Fruit fly (Drosophila melanogaster) whole organism, prepupa: Measurements from ENCODE around the gene CG43339.

Experiments
- Blimp-1 ChIP-seq: fragments of 200-800 bp; sonication (Bioruptor generic); optimal IDR thresholded peaks from 3 replicates; lab custom pipeline; 2017; ENCODE audit warnings: missing biosample characterization, missing genetic modification characterization, mild to moderate bottlenecking, moderate library complexity, missing genetic modification reagents
- CG10631 ChIP-seq: fragments of 200-800 bp; sonication (Bioruptor generic); optimal IDR thresholded peaks from 2 replicates; lab custom pipeline; 2016; ENCODE audit warnings: missing biosample characterization, missing genetic modification characterization
- CG10669 ChIP-seq: fragments of 200-800 bp; sonication (Bioruptor generic); optimal IDR thresholded peaks from 3 replicates; lab custom pipeline; 2018; ENCODE audit warnings: missing biosample characterization, mild to moderate bottlenecking, missing genetic modification characterization, moderate library complexity
- CG11294 ChIP-seq: fragments of 200-800 bp; sonication (Bioruptor generic); IDR thresholded peaks from 2 replicates; pipeline ENCODE4 v1.3.6; 2022; ENCODE audit warnings: missing biosample characterization, missing genetic modification characterization
- CG11762 ChIP-seq: fragments of 200-800 bp; sonication (Bioruptor generic); optimal IDR thresholded peaks from 3 replicates; lab custom pipeline; 2016; ENCODE audit warnings: missing biosample characterization, missing genetic modification characterization; ENCODE audit not compliant: insufficient read depth
- CG11902 ChIP-seq: fragments of 200-800 bp; sonication (Bioruptor generic); optimal IDR thresholded peaks from 3 replicates; lab custom pipeline; 2016; ENCODE audit warnings: missing biosample characterization, missing genetic modification characterization
- CG15336 ChIP-seq: fragments of 200-800 bp; sonication (Bioruptor generic); IDR thresholded peaks from 2 replicates; pipeline ENCODE4 v1.3.6; 2022; ENCODE audit warnings: missing biosample characterization, missing genetic modification characterization
- CG1621 ChIP-seq: fragments of 200-800 bp; sonication (Bioruptor generic); optimal IDR thresholded peaks from 3 replicates; lab custom pipeline; 2018; ENCODE audit warnings: missing biosample characterization, mild to moderate bottlenecking, missing genetic modification characterization
- CG16779 ChIP-seq: fragments of 200-800 bp; sonication (Bioruptor generic); optimal IDR thresholded peaks from 3 replicates; lab custom pipeline; 2017; ENCODE audit warnings: missing biosample characterization, mild to moderate bottlenecking, missing genetic modification characterization
- CG32006 ChIP-seq: fragments of 200-800 bp; sonication (Bioruptor generic); optimal IDR thresholded peaks from 3 replicates; lab custom pipeline; 2017; ENCODE audit warnings: missing biosample characterization, mild to moderate bottlenecking, missing genetic modification characterization
- CG34406 ChIP-seq: fragments of 200-800 bp; sonication (Bioruptor generic); optimal IDR thresholded peaks from 3 replicates; lab custom pipeline; 2016; ENCODE audit warnings: missing biosample characterization, missing genetic modification characterization
- CG3919 ChIP-seq: fragments of 200-800 bp; sonication (Bioruptor generic); optimal IDR thresholded peaks from 3 replicates; lab custom pipeline; 2016; ENCODE audit warnings: missing biosample characterization, missing genetic modification characterization
- CG6163 ChIP-seq: fragments of 200-800 bp; sonication (Bioruptor generic); IDR thresholded peaks from 3 replicates; pipeline ENCODE4 v1.3.6; 2022; ENCODE audit warnings: missing biosample characterization, missing genetic modification characterization
- CG6276 ChIP-seq: fragments of 200-800 bp; sonication (Bioruptor generic); optimal IDR thresholded peaks from 2 replicates; lab custom pipeline; 2017; ENCODE audit warnings: missing biosample characterization, mild to moderate bottlenecking, missing genetic modification characterization
- CG6792 ChIP-seq: fragments of 200-800 bp; sonication (Bioruptor generic); optimal IDR thresholded peaks from 3 replicates; lab custom pipeline; 2016; ENCODE audit warnings: missing biosample characterization, missing genetic modification characterization
- CG6854 ChIP-seq: fragments of 200-800 bp; sonication (Bioruptor generic); optimal IDR thresholded peaks from 2 replicates; lab custom pipeline; 2017; ENCODE audit warnings: missing biosample characterization, mild to moderate bottlenecking, missing genetic modification characterization
- CG8319 ChIP-seq: fragments of 200-800 bp; sonication (Bioruptor generic); optimal IDR thresholded peaks from 3 replicates; lab custom pipeline; 2016; ENCODE audit warnings: missing biosample characterization, missing genetic modification characterization
- CG8632 ChIP-seq: fragments of 200-800 bp; sonication (Bioruptor generic); optimal IDR thresholded peaks from 3 replicates; lab custom pipeline; 2016; ENCODE audit warnings: missing biosample characterization, missing genetic modification characterization
- Eip75B ChIP-seq: fragments of 200-800 bp; sonication (Bioruptor generic); optimal IDR thresholded peaks from 3 replicates; lab custom pipeline; 2016; ENCODE audit warnings: missing biosample characterization, missing genetic modification characterization
- Eip78C ChIP-seq: fragments of 200-800 bp; sonication (Bioruptor generic); peaks from one replicate; lab custom pipeline; 2016; ENCODE audit warnings: missing biosample characterization, missing genetic modification characterization
- Eip93F ChIP-seq: fragments of 200-800 bp; sonication (Bioruptor generic); optimal IDR thresholded peaks from 2 replicates; lab custom pipeline; 2016; ENCODE audit warnings: missing biosample characterization, mild to moderate bottlenecking, missing genetic modification characterization
- Ets21C ChIP-seq: fragments of 200-800 bp; sonication (Bioruptor generic); optimal IDR thresholded peaks from 3 replicates; lab custom pipeline; 2016; ENCODE audit warnings: missing biosample characterization, missing genetic modification characterization
- Ets96B ChIP-seq: fragments of 200-800 bp; optimal IDR thresholded peaks from 2 replicates; lab custom pipeline; 2019; ENCODE audit warnings: missing biosample characterization, mild to moderate bottlenecking, missing genetic modification characterization, moderate library complexity
- Gug ChIP-seq: fragments of 200-800 bp; sonication (Bioruptor generic); IDR thresholded peaks from 2 replicates; pipeline ENCODE4 v1.3.6; 2022; ENCODE audit warnings: missing biosample characterization, missing genetic modification characterization
- Hr38 ChIP-seq: sonication (Bioruptor generic); optimal IDR thresholded peaks from 2 replicates; lab custom pipeline; 2016; ENCODE audit warnings: missing biosample characterization, missing genetic modification characterization
- Hr39 ChIP-seq: fragments of 200-800 bp; sonication (Bioruptor generic); optimal IDR thresholded peaks from 2 replicates; lab custom pipeline; 2016; ENCODE audit warnings: missing biosample characterization, missing genetic modification characterization
- Hr4 ChIP-seq: fragments of 200-800 bp; sonication (Bioruptor generic); optimal IDR thresholded peaks from 3 replicates; lab custom pipeline; 2016; ENCODE audit warnings: missing biosample characterization, missing genetic modification characterization
- Lpt ChIP-seq: fragments of 200-800 bp; sonication (Bioruptor generic); optimal IDR thresholded peaks from 3 replicates; lab custom pipeline; 2016; ENCODE audit warnings: missing biosample characterization, missing genetic modification characterization
- Met ChIP-seq: fragments of 200-800 bp; sonication (Bioruptor generic); optimal IDR thresholded peaks from 3 replicates; lab custom pipeline; 2016; ENCODE audit warnings: missing biosample characterization, missing genetic modification characterization
- OdsH ChIP-seq: fragments of 200-800 bp; sonication (Bioruptor generic); optimal IDR thresholded peaks from 3 replicates; lab custom pipeline; 2016; ENCODE audit warnings: missing biosample characterization, missing genetic modification characterization
- Smox ChIP-seq: fragments of 200-800 bp; sonication (Bioruptor generic); optimal IDR thresholded peaks from 3 replicates; lab custom pipeline; 2016; ENCODE audit warnings: missing biosample characterization, missing genetic modification characterization
- Sox102F ChIP-seq: fragments of 200-800 bp; sonication (Bioruptor generic); optimal IDR thresholded peaks from 2 replicates; lab custom pipeline; 2016; ENCODE audit warnings: missing biosample characterization, mild to moderate bottlenecking, missing genetic modification characterization
- Sox15 ChIP-seq: fragments of 200-800 bp; sonication (Bioruptor generic); optimal IDR thresholded peaks from 3 replicates; lab custom pipeline; 2016; ENCODE audit warnings: missing biosample characterization, missing genetic modification characterization
- achi ChIP-seq: fragments of 200-800 bp; sonication (Bioruptor generic); optimal IDR thresholded peaks from 3 replicates; lab custom pipeline; 2016; ENCODE audit warnings: missing biosample characterization, missing genetic modification characterization
- dac ChIP-seq: fragments of 200-800 bp; sonication (Bioruptor generic); optimal IDR thresholded peaks from 2 replicates; lab custom pipeline; 2017; ENCODE audit warnings: missing biosample characterization, mild to moderate bottlenecking, missing genetic modification characterization
- eg ChIP-seq: fragments of 200-800 bp; sonication (Bioruptor generic); IDR thresholded peaks from 3 replicates; pipeline ENCODE4 v1.3.6; 2022; ENCODE audit warnings: missing biosample characterization, missing genetic modification characterization
- esn ChIP-seq: fragments of 200-800 bp; sonication (Bioruptor generic); optimal IDR thresholded peaks from 2 replicates; lab custom pipeline; 2016; ENCODE audit warnings: missing biosample characterization, mild to moderate bottlenecking, missing genetic modification characterization, moderate library complexity
- fd59A ChIP-seq: fragments of 200-800 bp; sonication (Bioruptor generic); optimal IDR thresholded peaks from 2 replicates; lab custom pipeline; 2017; ENCODE audit warnings: missing biosample characterization, mild to moderate bottlenecking, missing genetic modification characterization, missing genetic modification reagents
- fd85E ChIP-seq: fragments of 200-800 bp; sonication (Bioruptor generic); optimal IDR thresholded peaks from 3 replicates; lab custom pipeline; 2016; ENCODE audit warnings: missing biosample characterization, missing genetic modification characterization
- fkh ChIP-seq: fragments of 200-800 bp; sonication (Bioruptor generic); optimal IDR thresholded peaks from 3 replicates; lab custom pipeline; 2017; ENCODE audit warnings: missing biosample characterization, mild to moderate bottlenecking, missing genetic modification characterization, moderate library complexity
- lz ChIP-seq: fragments of 200-800 bp; sonication (Bioruptor generic); optimal IDR thresholded peaks from 3 replicates; lab custom pipeline; 2016; ENCODE audit warnings: missing biosample characterization, missing genetic modification characterization
- net ChIP-seq: fragments of 200-800 bp; sonication (Bioruptor generic); optimal IDR thresholded peaks from 3 replicates; lab custom pipeline; 2016; ENCODE audit warnings: missing biosample characterization, missing genetic modification characterization
- pdm3 ChIP-seq: fragments of 200-800 bp; sonication (Bioruptor generic); optimal IDR thresholded peaks from 3 replicates; lab custom pipeline; 2016; ENCODE audit warnings: missing biosample characterization, missing genetic modification characterization
- salr ChIP-seq, 2 experiments: fragments of 200-800 bp; sonication (Bioruptor generic); optimal IDR thresholded peaks; 3 replicates each; lab custom pipeline; 2016 to 2018; ENCODE audit warnings: missing biosample characterization in 2 of 2, missing genetic modification characterization in 2 of 2, mild to moderate bottlenecking in 1 of 2
- spab ChIP-seq: fragments of 200-800 bp; sonication (Bioruptor generic); optimal IDR thresholded peaks from 2 replicates; lab custom pipeline; 2017; ENCODE audit warnings: missing biosample characterization, mild to moderate bottlenecking, missing genetic modification characterization, missing genetic modification reagents
- ss ChIP-seq, 2 experiments: fragments of 200-800 bp; sonication (Bioruptor generic); optimal IDR thresholded peaks; 2 replicates in 1 of 2; 3 replicates in 1 of 2; lab custom pipeline; 2017 to 2018; ENCODE audit warnings: mild to moderate bottlenecking in 2 of 2, missing biosample characterization in 2 of 2, missing genetic modification characterization in 2 of 2, moderate library complexity in 1 of 2
- svp ChIP-seq: fragments of 200-800 bp; sonication (Bioruptor generic); peaks from one replicate; lab custom pipeline; 2016; ENCODE audit warnings: missing biosample characterization, missing genetic modification characterization
- topi ChIP-seq: fragments of 200-800 bp; sonication (Bioruptor generic); optimal IDR thresholded peaks from 3 replicates; lab custom pipeline; 2016; ENCODE audit warnings: missing biosample characterization, missing genetic modification characterization
- vri ChIP-seq: fragments of 200-800 bp; sonication (Bioruptor generic); optimal IDR thresholded peaks from 3 replicates; lab custom pipeline; 2016; ENCODE audit warnings: missing biosample characterization, mild to moderate bottlenecking, missing genetic modification characterization

CG43339 gene

DNA sequence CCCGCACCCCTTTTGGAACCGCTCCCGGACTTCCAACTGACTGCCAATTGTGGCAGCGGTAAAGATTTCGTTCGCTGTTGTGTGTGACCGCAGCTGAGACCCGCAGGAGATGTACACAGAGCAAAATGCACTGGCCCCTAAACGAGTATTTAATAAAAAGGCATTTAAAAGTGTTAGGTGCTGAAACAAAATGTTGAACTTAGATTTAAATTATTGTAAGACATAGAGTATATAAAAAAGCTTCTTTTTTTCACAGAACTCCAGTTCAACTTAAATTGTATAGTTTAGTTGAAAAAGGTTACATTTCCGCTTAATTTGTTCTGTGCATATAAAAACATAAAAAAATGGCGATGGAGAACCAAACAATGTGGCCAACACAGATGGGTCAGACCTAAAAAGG lies 45.0 kb downstream of the CG43339 start (continued):
- peak in 1 of 2 experiments; percentile 55 for TF ChIP-seq salr (GFP tag; optimal IDR thresholded peaks at IDR 0.05; lab: Kevin White, UChicago)
- peak; percentile 64 for TF ChIP-seq lz (GFP tag; lab: Kevin White, UChicago)
- TF ChIP-seq eg (GFP tag; lab: Robert Waterston, UW), result peak; percentile 81
- TF ChIP-seq CG6163 (GFP tag; lab: Robert Waterston, UW), result peak; percentile 79
- TF ChIP-seq fd85E (GFP tag; lab: Kevin White, UChicago), result no peak
- peak; percentile 87 for TF ChIP-seq CG15336 (GFP tag; lab: Robert Waterston, UW)
- TF ChIP-seq CG34406 (GFP tag; lab: Kevin White, UChicago), result peak; percentile 25
- peak; percentile 74 for TF ChIP-seq Lpt (GFP tag; lab: Kevin White, UChicago)
- peak; percentile 15 for TF ChIP-seq Ets21C (GFP tag; lab: Kevin White, UChicago)
- TF ChIP-seq pdm3 (GFP tag; lab: Kevin White, UChicago), result peak; percentile 74
- peak; percentile 67 for TF ChIP-seq Gug (GFP tag; lab: Robert Waterston, UW)
- peak; percentile 79 for TF ChIP-seq svp (GFP tag; lab: Kevin White, UChicago)
- no peak for TF ChIP-seq Hr38 (GFP tag; lab: Kevin White, UChicago)
- TF ChIP-seq Eip78C, result peak; percentile 87
- peak; percentile 40 for TF ChIP-seq CG8319 (GFP tag; lab: Kevin White, UChicago)
- TF ChIP-seq Eip75B, result peak; percentile 77
- peak; percentile 58 for TF ChIP-seq CG10631 (GFP tag; lab: Kevin White, UChicago)
- peak; percentile 62 for TF ChIP-seq CG3919 (GFP tag; lab: Kevin White, UChicago)
- peak; percentile 76 for TF ChIP-seq Hr4
- peak; percentile 74 for TF ChIP-seq Met
- no peak for TF ChIP-seq dac
- TF ChIP-seq Ets96B, result peak; percentile 59
- peak; percentile 51 for TF ChIP-seq topi (GFP tag; lab: Kevin White, UChicago)
- TF ChIP-seq ss (GFP tag; optimal IDR thresholded peaks at IDR 0.05; lab: Kevin White, UChicago), result no peak
- TF ChIP-seq Smox (GFP tag; lab: Kevin White, UChicago), result peak; percentile 43
- peak; percentile 46 for TF ChIP-seq CG10669 (GFP tag; lab: Kevin White, UChicago)
- TF ChIP-seq CG6792 (GFP tag; lab: Kevin White, UChicago), result peak; percentile 60
- TF ChIP-seq achi (GFP tag; lab: Kevin White, UChicago), result peak; percentile 59
- no peak for TF ChIP-seq Sox15 (GFP tag; lab: Kevin White, UChicago)
- no peak for TF ChIP-seq Blimp-1 (GFP tag; lab: Kevin White, UChicago)
- TF ChIP-seq CG6854, result peak; percentile 45
- TF ChIP-seq CG11902 (GFP tag; lab: Kevin White, UChicago), result no peak
- no peak for TF ChIP-seq Eip93F
- TF ChIP-seq net, result peak; percentile 32
- peak; percentile 69 for TF ChIP-seq Sox102F
- TF ChIP-seq Hr39 (GFP tag; lab: Kevin White, UChicago), result peak; percentile 58
- TF ChIP-seq CG6276 (GFP tag; lab: Kevin White, UChicago), result peak; percentile 73
- peak; percentile 22 for TF ChIP-seq spab (GFP tag; lab: Kevin White, UChicago)

- TF ChIP-seq Met (peak; percentile 48), CG11294 (GFP tag; lab: Robert Waterston, UW) (no peak), fd59A (GFP tag; lab: Kevin White, UChicago) (no peak), Sox15 (GFP tag; lab: Kevin White, UChicago) (no peak), Gug (GFP tag; lab: Robert Waterston, UW) (no peak), esn (GFP tag; lab: Kevin White, UChicago) (peak; percentile 44), eg (GFP tag; lab: Robert Waterston, UW) (no peak), Sox102F (peak; percentile 33), lz (GFP tag; lab: Kevin White, UChicago) (no peak), CG6163 (GFP tag; lab: Robert Waterston, UW) (no peak), CG11902 (GFP tag; lab: Kevin White, UChicago) (no peak), CG15336 (GFP tag; lab: Robert Waterston, UW) (no peak), CG32006 (GFP tag; lab: Kevin White, UChicago) (no peak), CG8319 (GFP tag; lab: Kevin White, UChicago) (no peak), CG6792 (GFP tag; lab: Kevin White, UChicago) (peak; percentile 8), Ets21C (GFP tag; lab: Kevin White, UChicago) (no peak), vri (GFP tag; lab: Kevin White, UChicago) (peak; percentile 77), Eip75B (no peak), topi (GFP tag; lab: Kevin White, UChicago) (peak; percentile 30), CG8632 (GFP tag; lab: Kevin White, UChicago) (peak; percentile 12), CG6276 (GFP tag; lab: Kevin White, UChicago) (no peak), CG3919 (GFP tag; lab: Kevin White, UChicago) (no peak), CG1621 (tag; lab: Kevin White, UChicago) (no peak), OdsH (GFP tag; lab: Kevin White, UChicago) (no peak), Smox (GFP tag; lab: Kevin White, UChicago) (peak; percentile 10), fkh (peak; percentile 98), CG16779 (tag; lab: Kevin White, UChicago) (no peak), Eip78C (peak; percentile 72), svp (GFP tag; lab: Kevin White, UChicago) (peak; percentile 85), CG11762 (GFP tag; lab: Kevin White, UChicago) (no peak)
These were observed 46.1 kb downstream of the CG43339 start for dm6 chr2L:18626987-18627386.
